Worm (Caenorhabditis elegans) whole organism, midembryonic: ENCODE measurements around the gene ZK1098.11.

Source experiments
- T22C8.4 ChIP-seq: fragments of 200-800 bp; sonication (Bioruptor generic); IDR thresholded peaks from 2 replicates; pipeline ENCODE4 v1.3.6; 2022; ENCODE audit warnings: missing genetic modification characterization, missing compliant biosample characterization
- cog-1 ChIP-seq: sonication (generic microtip); optimal IDR thresholded peaks from 2 replicates; lab custom pipeline; 2016; ENCODE audit warnings: missing genetic modification characterization, missing compliant biosample characterization
- flt-1 ChIP-seq: fragments of 200-800 bp; sonication (Bioruptor generic); IDR thresholded peaks from 2 replicates; pipeline ENCODE4 v1.3.6; 2022; ENCODE audit warnings: missing genetic modification characterization, missing compliant biosample characterization
- klf-2 ChIP-seq: fragments of 200-800 bp; sonication (Bioruptor generic); conservative IDR thresholded peaks from 2 replicates; pipeline ENCODE4 v1.3.6; 2022; ENCODE audit warnings: missing genetic modification reagents, missing genetic modification characterization, missing compliant biosample characterization
- med-1 ChIP-seq: sonication (generic microtip); optimal IDR thresholded peaks from 2 replicates; lab custom pipeline; 2017; ENCODE audit warnings: missing genetic modification characterization, mild to moderate bottlenecking, missing compliant biosample characterization, antibody characterized with exemption, missing genetic modification reagents; ENCODE audit not compliant: insufficient read depth
- ref-1 ChIP-seq: fragments of 200-800 bp; sonication (Bioruptor generic); conservative IDR thresholded peaks from 2 replicates; pipeline ENCODE4 v1.3.6; 2022; ENCODE audit warnings: missing genetic modification reagents, missing genetic modification characterization, missing compliant biosample characterization
- tab-1 ChIP-seq: fragments of 200-800 bp; sonication (Bioruptor generic); IDR thresholded peaks from 2 replicates; pipeline ENCODE4 v1.3.6; 2022; ENCODE audit warnings: missing genetic modification characterization, missing compliant biosample characterization
- ztf-23 ChIP-seq: fragments of 200-800 bp; sonication (Bioruptor generic); IDR thresholded peaks from 2 replicates; pipeline ENCODE4 v1.3.6; 2022; ENCODE audit warnings: missing genetic modification reagents, missing genetic modification characterization, missing compliant biosample characterization
- ztf-29 ChIP-seq: fragments of 200-800 bp; sonication (Bioruptor generic); IDR thresholded peaks from 2 replicates; pipeline ENCODE4 v1.3.6; 2022; ENCODE audit warnings: missing genetic modification reagents, missing genetic modification characterization, missing compliant biosample characterization

ZK1098.11 gene

ce11 chrIII:9570869-9571268, 14.5 kb downstream of the ZK1098.11 start:
- TF ChIP-seq cog-1 (tag; lab: Kevin White, UChicago) (no peak), T22C8.4 (no peak), med-1 (GFP tag; lab: Kevin White, UChicago) (no peak), ztf-29 (no peak), tab-1 (GFP tag; lab: Robert Waterston, UW) (no peak), ztf-23 (GFP tag; lab: Robert Waterston, UW) (no peak), ref-1 (GFP tag; lab: Robert Waterston, UW) (no peak), klf-2 (no peak), flt-1 (GFP tag; lab: Robert Waterston, UW) (no peak)

DNA sequence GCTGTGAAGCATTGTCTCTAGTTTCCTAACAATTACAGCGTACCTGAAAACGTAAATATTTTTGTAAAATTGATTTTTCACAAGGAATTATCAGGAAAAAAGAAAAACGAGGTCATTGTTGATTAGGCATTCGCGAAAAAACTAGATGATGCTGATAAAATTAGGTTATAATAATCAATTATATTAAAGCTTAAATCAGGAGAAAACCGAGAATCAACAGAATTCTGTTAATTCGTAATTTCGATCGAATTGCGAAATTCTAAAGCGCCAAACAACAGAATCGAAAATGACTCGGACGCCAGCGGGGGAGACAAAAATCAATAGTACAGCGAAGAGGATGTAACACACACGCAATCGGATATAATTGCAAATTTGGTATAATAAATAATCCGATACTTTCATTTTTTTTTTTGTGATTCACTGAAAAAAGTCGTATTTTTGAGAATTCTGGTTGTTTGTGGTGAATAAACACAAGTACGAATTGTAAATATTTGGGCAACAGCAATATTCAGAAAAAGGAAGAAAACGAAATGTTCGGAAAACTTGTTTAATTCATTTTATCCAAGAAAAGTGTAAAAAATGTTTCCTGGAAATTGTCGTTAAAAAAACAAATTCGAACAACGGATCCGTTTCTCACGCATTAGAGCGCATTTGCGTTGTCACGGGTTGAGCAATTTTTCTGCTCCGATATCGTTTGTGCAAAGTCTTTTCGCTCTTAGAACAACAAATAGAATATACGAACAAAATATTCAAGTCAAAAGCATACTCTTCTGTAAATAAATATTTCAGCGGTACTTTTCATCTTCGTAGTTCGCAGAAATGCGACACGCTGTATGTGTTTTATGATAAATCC, 23.9 kb downstream of the ZK1098.11 start, which contains the start of gene ced-7:
Gene ced-7 (minus strand): TSS at position 51 of the 853 bp plus-strand sequence.
- TF ChIP-seq med-1 (GFP tag; lab: Kevin White, UChicago) (no peak), tab-1 (GFP tag; lab: Robert Waterston, UW) (no peak), ztf-29 (no peak), T22C8.4 (no peak), klf-2 (no peak), ztf-23 (GFP tag; lab: Robert Waterston, UW) (no peak), ref-1 (GFP tag; lab: Robert Waterston, UW) (no peak), cog-1 (tag; lab: Kevin White, UChicago) (no peak), flt-1 (GFP tag; lab: Robert Waterston, UW) (no peak)

DNA sequence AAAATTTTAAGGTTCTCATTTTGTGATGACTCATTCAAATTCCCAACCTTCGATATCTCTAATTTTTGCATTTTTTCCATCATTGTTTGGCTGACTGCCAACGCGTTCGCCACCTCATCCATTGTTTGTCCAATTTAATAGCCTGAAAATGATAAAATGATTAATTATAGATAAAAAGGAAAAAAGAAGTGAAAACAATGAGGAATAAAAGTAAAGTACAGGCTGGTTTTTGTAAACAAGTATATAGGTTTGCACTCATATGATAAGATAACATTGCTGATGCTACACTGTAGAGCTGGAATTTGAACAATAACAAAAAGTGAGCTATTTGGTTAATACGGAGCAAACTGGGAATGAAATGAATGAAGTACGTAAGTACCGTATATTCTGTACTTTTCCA, 25.8 kb downstream of the ZK1098.11 start, which contains the start of gene C48B4.3:
Gene C48B4.3 (minus strand): TSS at position 149 of the 400 bp plus-strand sequence.
- TF ChIP-seq ref-1 (GFP tag; lab: Robert Waterston, UW) = no peak
- no peak for TF ChIP-seq ztf-29
- TF ChIP-seq ztf-23 (GFP tag; lab: Robert Waterston, UW) = no peak
- TF ChIP-seq flt-1 (GFP tag; lab: Robert Waterston, UW) = no peak
- no peak for TF ChIP-seq klf-2
- TF ChIP-seq med-1 (GFP tag; lab: Kevin White, UChicago) = no peak
- no peak for TF ChIP-seq T22C8.4
- no peak for TF ChIP-seq cog-1 (tag; lab: Kevin White, UChicago)

DNA sequence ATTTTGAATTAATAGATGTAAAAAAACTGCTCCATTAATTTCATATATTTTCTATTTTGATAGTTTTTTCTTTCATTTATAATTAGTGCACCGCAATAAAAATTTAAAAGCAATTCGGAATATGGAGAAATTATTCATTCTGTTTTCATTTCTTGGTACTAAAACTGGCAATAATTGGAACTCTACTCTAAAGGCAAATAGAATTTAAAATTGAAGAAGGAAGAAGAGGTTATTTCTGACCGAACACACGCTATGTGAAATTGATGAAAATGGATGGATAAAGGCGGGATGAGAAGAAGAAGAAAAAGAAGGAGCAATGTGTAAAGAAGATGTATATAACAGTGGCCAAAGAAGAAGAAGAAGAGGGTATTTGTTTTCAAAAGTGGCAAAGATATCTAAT, 26.8 kb downstream of the ZK1098.11 start:
- TF ChIP-seq ref-1 (GFP tag; lab: Robert Waterston, UW) = no peak
- TF ChIP-seq med-1 (GFP tag; lab: Kevin White, UChicago) = no peak
- TF ChIP-seq klf-2 = no peak
- no peak for TF ChIP-seq ztf-23 (GFP tag; lab: Robert Waterston, UW)
- TF ChIP-seq T22C8.4 = no peak
- TF ChIP-seq tab-1 (GFP tag; lab: Robert Waterston, UW) = no peak
- no peak for TF ChIP-seq ztf-29
- TF ChIP-seq cog-1 (tag; lab: Kevin White, UChicago) = no peak
- TF ChIP-seq flt-1 (GFP tag; lab: Robert Waterston, UW) = no peak

DNA sequence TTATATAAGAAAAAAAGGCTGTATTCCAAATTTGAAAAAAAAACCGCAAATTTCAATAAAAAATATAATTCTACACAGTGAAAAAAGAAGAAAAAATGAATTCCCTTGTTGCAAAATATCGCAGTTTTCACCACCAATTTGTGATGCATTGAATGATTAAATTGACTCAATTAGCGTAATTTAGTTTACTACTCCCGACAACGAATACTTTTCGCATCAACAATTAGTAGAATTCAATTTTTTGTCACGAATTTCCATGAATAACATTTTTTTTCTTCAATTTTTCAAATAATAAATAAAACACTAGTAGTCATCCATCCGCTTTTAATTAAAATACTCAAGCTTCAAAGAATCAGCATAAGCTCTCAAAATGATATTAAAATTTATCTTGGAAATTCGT, 28.9 kb downstream of the ZK1098.11 start:
- no peak for TF ChIP-seq med-1 (GFP tag; lab: Kevin White, UChicago)
- TF ChIP-seq T22C8.4 = no peak
- TF ChIP-seq tab-1 (GFP tag; lab: Robert Waterston, UW) = no peak
- no peak for TF ChIP-seq ztf-29
- no peak for TF ChIP-seq klf-2
- no peak for TF ChIP-seq ztf-23 (GFP tag; lab: Robert Waterston, UW)
- no peak for TF ChIP-seq ref-1 (GFP tag; lab: Robert Waterston, UW)

DNA sequence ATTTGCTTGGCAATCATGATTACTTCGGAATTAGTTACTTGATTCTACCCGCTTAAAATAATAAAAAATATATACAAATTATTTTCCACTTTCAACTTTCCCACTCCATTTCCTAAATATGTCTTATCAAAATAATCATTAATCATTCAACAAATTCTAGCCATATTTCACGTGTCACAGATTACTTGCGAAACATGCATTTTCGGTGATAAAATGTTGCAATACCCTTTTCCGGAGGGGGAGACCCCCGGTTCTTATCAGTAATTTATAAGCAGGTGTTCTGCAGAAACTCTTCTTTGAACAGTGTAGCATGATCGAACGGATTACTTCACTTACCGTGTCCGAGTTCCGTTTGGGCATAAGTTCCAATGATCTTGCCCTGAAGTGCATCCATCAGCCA, 33.8 kb downstream of the ZK1098.11 start:
- TF ChIP-seq tab-1 (GFP tag; lab: Robert Waterston, UW) (no peak), ztf-23 (GFP tag; lab: Robert Waterston, UW) (no peak), klf-2 (no peak), ztf-29 (no peak), T22C8.4 (no peak), med-1 (GFP tag; lab: Kevin White, UChicago) (no peak), ref-1 (GFP tag; lab: Robert Waterston, UW) (no peak), cog-1 (tag; lab: Kevin White, UChicago) (no peak), flt-1 (GFP tag; lab: Robert Waterston, UW) (no peak)

DNA sequence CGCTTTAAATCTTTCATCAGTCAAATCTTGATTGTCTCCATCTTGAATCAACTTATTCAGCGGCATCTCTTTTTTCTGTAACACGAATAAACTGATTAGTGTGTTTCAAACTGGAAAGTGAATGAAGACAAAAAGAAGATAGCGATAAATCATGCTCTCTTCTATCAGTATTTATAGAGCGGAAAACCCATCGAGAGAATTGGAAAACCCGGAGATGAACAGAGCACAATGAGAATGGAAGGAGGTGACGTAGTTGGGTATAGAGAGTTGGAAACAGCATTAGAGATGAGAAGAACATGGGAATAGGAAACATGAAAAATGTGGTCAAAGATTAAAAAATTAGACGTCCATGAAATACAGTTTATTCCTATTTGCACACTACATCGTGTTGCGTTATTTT, 35.7 kb downstream of the ZK1098.11 start, which contains the start of gene acox-1.5:
Gene acox-1.5 (minus strand): TSS at position 75 of the 400 bp plus-strand sequence.
- TF ChIP-seq tab-1 (GFP tag; lab: Robert Waterston, UW) (no peak), ref-1 (GFP tag; lab: Robert Waterston, UW) (no peak), T22C8.4 (no peak), klf-2 (no peak), ztf-23 (GFP tag; lab: Robert Waterston, UW) (no peak), cog-1 (tag; lab: Kevin White, UChicago) (no peak), ztf-29 (no peak), flt-1 (GFP tag; lab: Robert Waterston, UW) (no peak), med-1 (GFP tag; lab: Kevin White, UChicago) (no peak)

DNA sequence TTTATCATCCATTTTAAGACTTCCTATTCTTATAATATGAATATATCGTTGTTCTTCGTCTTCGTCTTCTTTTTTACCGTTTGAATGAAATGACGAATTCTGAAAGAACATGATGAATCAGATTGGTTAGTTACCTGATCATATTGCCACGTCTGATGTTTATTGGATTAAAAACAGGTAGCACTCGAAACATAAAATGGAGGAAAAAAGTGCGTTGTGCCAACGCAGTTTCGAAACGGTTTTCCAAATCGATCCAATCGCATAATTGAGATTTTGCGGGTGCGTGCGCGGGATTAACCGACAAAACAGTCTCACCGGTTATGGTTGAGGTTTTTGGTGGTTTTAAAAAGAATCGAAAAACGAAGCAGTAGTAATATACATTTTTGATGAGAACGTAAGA, 39.2 kb downstream of the ZK1098.11 start, which contains the start of gene rom-2:
Gene rom-2 (minus strand): TSS at position 101 of the 400 bp plus-strand sequence.
- TF ChIP-seq flt-1 (GFP tag; lab: Robert Waterston, UW) (no peak), T22C8.4 (no peak), tab-1 (GFP tag; lab: Robert Waterston, UW) (no peak), klf-2 (no peak), med-1 (GFP tag; lab: Kevin White, UChicago) (no peak), ref-1 (GFP tag; lab: Robert Waterston, UW) (no peak), ztf-23 (GFP tag; lab: Robert Waterston, UW) (no peak), cog-1 (tag; lab: Kevin White, UChicago) (no peak), ztf-29 (no peak)

- TF ChIP-seq ztf-29 (no peak), tab-1 (GFP tag; lab: Robert Waterston, UW) (no peak), ztf-23 (GFP tag; lab: Robert Waterston, UW) (no peak), cog-1 (tag; lab: Kevin White, UChicago) (no peak), T22C8.4 (no peak), flt-1 (GFP tag; lab: Robert Waterston, UW) (no peak)
Observed at ce11 chrIII:9597044-9597443, 40.6 kb downstream of the ZK1098.11 start, which contains the start of gene C48B4.12. C48B4.12 (plus strand) TSS chrIII:9597344.
